Worm (Caenorhabditis elegans): ENCODE measurements around the gene aexr-1.

ce11 chrX:6672519-6672918 is 37.4 kb upstream of the aexr-1 start, which contains the start of gene col-172:
- TF ChIP-seq klf-2 (GFP tag; conservative IDR thresholded peaks at IDR 0.05) (no peak), med-1 (GFP tag; optimal IDR thresholded peaks at IDR 0.05; ENCODE audit: insufficient read depth) (no peak), ref-1 (GFP tag; conservative IDR thresholded peaks at IDR 0.05) (no peak), cog-1 (tag; optimal IDR thresholded peaks at IDR 0.05) (no peak), flt-1 (GFP tag; IDR thresholded peaks at IDR 0.05) (no peak), tab-1 (GFP tag; IDR thresholded peaks at IDR 0.05) (no peak), ztf-23 (GFP tag; IDR thresholded peaks at IDR 0.05) (no peak)
